Worm (Caenorhabditis elegans) whole organism, late embryonic: ENCODE data around the gene F22E5.6.

Source experiments
- C08G9.2 ChIP-seq: sonication (generic microtip); optimal IDR thresholded peaks from 2 replicates; lab custom pipeline; 2016; ENCODE audit warnings: mild to moderate bottlenecking, missing genetic modification characterization, moderate library complexity, missing compliant biosample characterization
- ceh-24 ChIP-seq: sonication (generic microtip); optimal IDR thresholded peaks from 2 replicates; lab custom pipeline; 2016; ENCODE audit warnings: mild to moderate bottlenecking, missing genetic modification characterization, missing compliant biosample characterization
- ceh-45 ChIP-seq: fragments of 200-800 bp; sonication (Bioruptor generic); IDR thresholded peaks from 2 replicates; pipeline ENCODE4 v1.3.6; 2022; ENCODE audit warnings: missing genetic modification reagents, missing genetic modification characterization, missing compliant biosample characterization
- ceh-9 ChIP-seq: sonication (generic microtip); optimal IDR thresholded peaks from 2 replicates; lab custom pipeline; 2016; ENCODE audit warnings: mild to moderate bottlenecking, missing genetic modification characterization, inconsistent platforms, missing compliant biosample characterization
- dmd-4 ChIP-seq: sonication (generic microtip); optimal IDR thresholded peaks from 2 replicates; lab custom pipeline; 2016; ENCODE audit warnings: borderline replicate concordance, missing genetic modification characterization, missing compliant biosample characterization
- fax-1 ChIP-seq: sonication (generic microtip); optimal IDR thresholded peaks from 2 replicates; lab custom pipeline; 2016; ENCODE audit warnings: missing genotype, missing genetic modification characterization, missing compliant biosample characterization
- hlh-6 ChIP-seq: sonication (generic microtip); optimal IDR thresholded peaks from 2 replicates; lab custom pipeline; 2016; ENCODE audit warnings: missing genotype, missing genetic modification characterization, missing compliant biosample characterization
- npax-4 ChIP-seq: sonication (generic microtip); optimal IDR thresholded peaks from 2 replicates; lab custom pipeline; 2016; ENCODE audit warnings: missing genetic modification characterization, missing compliant biosample characterization
- pag-3 ChIP-seq: sonication (generic microtip); optimal IDR thresholded peaks from 2 replicates; lab custom pipeline; 2016; ENCODE audit warnings: missing compliant biosample characterization, missing genetic modification characterization, borderline replicate concordance
- pha-4 ChIP-seq: fragments of 150-350 bp; optimal IDR thresholded peaks from 2 replicates; lab custom pipeline; 2018; ENCODE audit warnings: missing biosample characterization, missing genetic modification reagents, missing genetic modification characterization
- ref-2 ChIP-seq: sonication (generic microtip); optimal IDR thresholded peaks from 2 replicates; lab custom pipeline; 2016; ENCODE audit warnings: missing genetic modification characterization, missing compliant biosample characterization
- tbx-2 ChIP-seq: sonication (generic microtip); optimal IDR thresholded peaks from 2 replicates; lab custom pipeline; 2016; ENCODE audit warnings: missing genetic modification characterization, missing compliant biosample characterization
- tbx-7 ChIP-seq: sonication (generic microtip); optimal IDR thresholded peaks from 2 replicates; lab custom pipeline; 2016; ENCODE audit warnings: missing genotype, missing genetic modification characterization, missing compliant biosample characterization
- unc-86 ChIP-seq: sonication (generic microtip); optimal IDR thresholded peaks from 2 replicates; lab custom pipeline; 2016; ENCODE audit warnings: missing genetic modification characterization, missing compliant biosample characterization

DNA sequence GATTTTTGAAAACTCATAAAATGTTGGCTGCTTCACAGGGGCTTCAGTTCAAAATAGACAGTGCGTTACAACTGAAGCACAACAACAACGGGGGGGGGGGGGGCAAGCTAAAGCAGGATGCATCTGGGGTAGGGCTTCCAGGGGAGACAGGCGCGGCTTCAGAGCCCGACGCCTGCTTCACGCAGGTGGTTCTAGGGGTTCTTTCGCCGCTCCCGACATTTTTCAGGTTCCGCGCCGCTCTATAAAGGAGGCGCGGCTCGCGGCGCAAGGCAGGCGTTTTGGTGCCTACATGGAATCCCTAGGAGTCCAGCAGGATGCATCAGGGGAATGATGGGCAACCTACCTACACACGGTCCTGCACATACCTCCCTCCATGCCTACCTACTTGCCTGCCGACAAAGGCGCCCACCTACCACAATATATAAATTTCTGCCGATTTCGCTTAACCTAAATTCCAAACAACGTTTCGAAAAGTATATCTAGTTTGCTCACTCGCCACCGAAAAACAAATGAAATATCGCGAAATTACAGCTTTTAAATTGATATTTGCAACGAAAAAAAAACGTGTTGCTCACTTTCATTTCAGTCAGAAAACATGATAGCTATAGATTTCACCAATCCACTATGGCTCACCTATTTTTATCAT lies 22.4 kb upstream of the F22E5.6 start, which contains the start of gene sri-71:
- TF ChIP-seq ref-2 (tag; lab: Kevin White, UChicago) (no peak), dmd-4 (tag; lab: Kevin White, UChicago) (no peak), ceh-45 (GFP tag; lab: Robert Waterston, UW) (no peak), ceh-24 (tag; lab: Kevin White, UChicago) (no peak), ceh-9 (tag; lab: Kevin White, UChicago) (no peak), tbx-2 (no peak), C08G9.2 (no peak), pag-3 (tag; lab: Kevin White, UChicago) (no peak), fax-1 (no peak), unc-86 (tag; lab: Kevin White, UChicago) (no peak), tbx-7 (no peak), npax-4 (no peak), hlh-6 (tag; lab: Kevin White, UChicago) (no peak), pha-4 (tag; lab: Kevin White, UChicago) (no peak)
